Fruit fly (Drosophila melanogaster): ENCODE results near the gene CG18558.

CG18558 gene

DNA sequence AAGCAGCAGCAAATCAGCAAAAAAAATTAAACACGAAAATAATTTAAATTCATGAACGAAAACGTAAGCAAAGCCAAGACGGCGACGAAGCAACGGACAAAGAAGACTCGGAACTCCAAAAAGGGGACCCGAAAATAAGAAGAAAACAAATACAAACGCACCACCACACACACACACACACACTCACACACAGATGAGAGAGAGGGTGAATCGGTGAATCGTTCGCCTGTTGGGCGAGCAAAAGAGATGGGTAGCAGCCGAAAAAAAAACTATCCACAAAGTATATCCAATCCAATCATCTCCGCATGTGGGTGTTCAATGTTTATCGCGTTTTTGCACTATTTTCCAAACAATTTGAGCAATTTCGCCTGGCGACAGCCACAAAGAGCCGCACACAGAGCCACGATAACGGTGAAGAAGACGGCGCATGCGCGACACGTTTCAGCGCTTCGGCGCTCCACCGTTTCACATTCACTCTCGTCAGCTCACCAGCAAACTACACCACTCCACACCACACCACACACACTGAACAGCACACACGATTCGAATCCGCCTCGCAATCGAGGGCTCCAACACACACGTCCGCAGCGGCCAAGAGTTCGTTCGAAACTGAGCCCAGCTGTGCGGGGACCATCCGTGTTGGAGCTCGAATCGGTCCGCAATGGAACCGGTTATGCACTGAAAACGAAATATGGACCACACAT, 14.5 kb downstream of the CG18558 start, which contains the start of gene Duox:
Gene Duox (minus strand): TSS at position 612 of the 704 bp plus-strand sequence.
- TF ChIP-seq GATAd (GFP tag; optimal IDR thresholded peaks at IDR 0.05): no peak
- TF ChIP-seq Hr83 (GFP tag; optimal IDR thresholded peaks at IDR 0.05; ENCODE audit: poor library complexity, severe bottlenecking): peak; percentile 74
- TF ChIP-seq CG32264 (GFP tag; optimal IDR thresholded peaks at IDR 0.05): no peak
- TF ChIP-seq Abd-B (GFP tag; optimal IDR thresholded peaks at IDR 0.05): no peak
- no peak for TF ChIP-seq sv (GFP tag; optimal IDR thresholded peaks at IDR 0.05)
- TF ChIP-seq psq (GFP tag; optimal IDR thresholded peaks at IDR 0.05): peak; percentile 89
- TF ChIP-seq jim (GFP tag; optimal IDR thresholded peaks at IDR 0.05): peak; percentile 45
- no peak for TF ChIP-seq dsf (GFP tag; optimal IDR thresholded peaks at IDR 0.05; ENCODE audit: borderline replicate concordance)
- peak; percentile 7 for TF ChIP-seq Vsx2 (GFP tag; optimal IDR thresholded peaks at IDR 0.05; ENCODE audit: partially characterized antibody)
- no peak for TF ChIP-seq dmrt93B (GFP tag; optimal IDR thresholded peaks at IDR 0.05)
- no peak for TF ChIP-seq Sp1 (GFP tag; optimal IDR thresholded peaks at IDR 0.05)
- TF ChIP-seq dl (GFP tag; optimal IDR thresholded peaks at IDR 0.05; ENCODE audit: insufficient read depth in 1 of 2, partially characterized antibody in 2 of 2): peak; percentile 12 to 32
- no peak for TF ChIP-seq h (GFP tag; optimal IDR thresholded peaks at IDR 0.05)
- no peak for TF ChIP-seq br (GFP tag; optimal IDR thresholded peaks at IDR 0.05)
- TF ChIP-seq Dif (GFP tag; optimal IDR thresholded peaks at IDR 0.05; ENCODE audit: partially characterized antibody): peak; percentile 78

DNA sequence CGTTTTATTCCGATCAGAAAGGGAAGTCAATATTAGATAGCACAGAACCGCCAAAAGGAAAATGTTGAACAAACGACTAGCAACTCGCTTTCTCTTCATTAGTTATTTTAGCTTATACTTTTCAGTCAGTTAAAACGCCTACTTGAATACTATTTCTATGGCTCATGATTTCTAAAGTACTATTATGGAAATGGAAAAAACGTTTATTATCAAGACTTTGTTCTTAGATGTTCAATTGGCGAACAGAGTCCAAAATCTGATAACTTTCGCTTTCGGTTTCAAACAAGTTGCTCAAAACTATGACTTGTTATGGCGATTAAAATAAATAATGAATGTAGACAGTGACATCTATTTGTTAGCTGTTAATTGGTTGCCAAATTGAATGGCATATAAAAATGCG, 18.9 kb downstream of the CG18558 start, which contains the start of gene CG3123:
Gene CG3123 (minus strand): TSS at position 101 of the 400 bp plus-strand sequence.
- no peak for TF ChIP-seq Hnf4 (GFP tag; optimal IDR thresholded peaks at IDR 0.05)
- no peak for TF ChIP-seq usp (GFP tag; optimal IDR thresholded peaks at IDR 0.05)
- TF ChIP-seq lola (GFP tag; optimal IDR thresholded peaks at IDR 0.05): no peak
- TF ChIP-seq ey (GFP tag; optimal IDR thresholded peaks at IDR 0.05): no peak
- no peak for TF ChIP-seq GATAd (GFP tag; optimal IDR thresholded peaks at IDR 0.05)
- TF ChIP-seq dmrt93B (GFP tag; optimal IDR thresholded peaks at IDR 0.05): no peak
- TF ChIP-seq N (GFP tag; optimal IDR thresholded peaks at IDR 0.05): no peak
- no peak for TF ChIP-seq OdsH (GFP tag; optimal IDR thresholded peaks at IDR 0.05)
- TF ChIP-seq br (GFP tag; optimal IDR thresholded peaks at IDR 0.05): no peak
- TF ChIP-seq Sp1 (GFP tag; optimal IDR thresholded peaks at IDR 0.05): no peak
- TF ChIP-seq Dfd (GFP tag; optimal IDR thresholded peaks at IDR 0.05): no peak
- no peak for TF ChIP-seq CG9705 (GFP tag; optimal IDR thresholded peaks at IDR 0.05)

- TF ChIP-seq dmrt93B (GFP tag; optimal IDR thresholded peaks at IDR 0.05) (no peak), Sp1 (GFP tag; optimal IDR thresholded peaks at IDR 0.05) (no peak), sv (GFP tag; optimal IDR thresholded peaks at IDR 0.05) (no peak), ey (GFP tag; optimal IDR thresholded peaks at IDR 0.05) (no peak), OdsH (GFP tag; optimal IDR thresholded peaks at IDR 0.05) (no peak), Vsx2 (GFP tag; optimal IDR thresholded peaks at IDR 0.05; ENCODE audit: partially characterized antibody) (no peak), lola (GFP tag; optimal IDR thresholded peaks at IDR 0.05) (no peak), Hnf4 (GFP tag; optimal IDR thresholded peaks at IDR 0.05) (no peak), woc (GFP tag; optimal IDR thresholded peaks at IDR 0.05) (no peak), GATAd (GFP tag; optimal IDR thresholded peaks at IDR 0.05) (no peak), brk (GFP tag; optimal IDR thresholded peaks at IDR 0.05) (no peak), Dif (GFP tag; optimal IDR thresholded peaks at IDR 0.05; ENCODE audit: partially characterized antibody) (no peak), jim (GFP tag; optimal IDR thresholded peaks at IDR 0.05) (no peak), rgr (GFP tag; optimal IDR thresholded peaks at IDR 0.05) (no peak)
Observed at dm6 chr2L:2815673-2816072, 28.6 kb downstream of the CG18558 start, which contains the start of gene G6P. G6P (minus strand) TSS chr2L:2815760.

DNA sequence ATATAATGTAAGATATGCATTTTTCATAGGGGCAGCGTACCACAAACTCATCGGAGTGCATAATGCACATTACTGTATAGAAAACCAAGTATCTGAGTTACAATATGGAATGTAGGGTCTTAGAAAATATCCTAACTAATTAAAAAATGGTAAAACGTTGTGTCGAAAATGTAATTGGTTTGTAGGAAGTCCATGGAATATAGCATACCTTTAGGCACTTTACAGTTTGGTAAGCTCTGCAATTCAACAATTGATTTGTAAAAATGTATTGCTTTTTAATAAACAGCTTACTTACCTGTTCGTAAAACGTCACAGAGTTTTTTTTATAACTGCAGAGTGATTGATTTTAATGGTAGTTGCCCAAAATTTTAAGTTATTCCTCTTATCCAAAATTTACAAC, 32.2 kb downstream of the CG18558 start, which contains the start of gene CG2964:
Gene CG2964 (plus strand): TSS at position 301 of the 400 bp plus-strand sequence.
- peak; percentile 62 for TF ChIP-seq Myc (optimal IDR thresholded peaks at IDR 0.05)
- TF ChIP-seq Sp1 (GFP tag; optimal IDR thresholded peaks at IDR 0.05): no peak

DNA sequence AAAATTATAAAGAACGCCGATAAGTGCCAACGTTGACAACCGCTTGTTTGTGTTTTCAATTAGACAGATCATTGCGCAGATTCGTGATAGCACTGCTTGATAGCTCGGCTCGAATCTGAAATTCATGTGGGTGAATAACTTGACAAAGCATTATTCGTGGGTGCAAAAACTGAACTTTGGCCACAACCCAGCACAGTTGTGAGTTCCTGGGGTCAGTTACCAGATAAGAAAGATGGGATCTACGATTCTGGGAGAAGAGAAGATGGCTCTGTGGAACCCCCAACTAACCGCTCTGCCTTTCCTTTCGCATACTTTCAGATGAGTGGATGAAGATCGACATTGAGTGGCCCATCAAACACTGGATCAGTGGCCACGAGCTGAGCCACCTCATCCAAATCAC, 33.5 kb downstream of the CG18558 start:
- TF ChIP-seq tai (GFP tag; optimal IDR thresholded peaks at IDR 0.05) (no peak), CrebA (GFP tag; optimal IDR thresholded peaks at IDR 0.05; ENCODE audit: borderline replicate concordance) (peak; percentile 13), Rel (GFP tag; optimal IDR thresholded peaks at IDR 0.05) (no peak), Rel (tag; optimal IDR thresholded peaks at IDR 0.05) (peak; percentile 77)
